Worm (Caenorhabditis elegans): Measurements from ENCODE around the gene dsh-2.

ce11 chrII:5085450-5085849 lies 4.5 kb upstream of the dsh-2 start, which contains the start of gene txt-9:
- TF ChIP-seq ama-1 (optimal IDR thresholded peaks at IDR 0.05) = no peak
- TF ChIP-seq tra-4 (tag; optimal IDR thresholded peaks at IDR 0.05) = no peak
